Worm (Caenorhabditis elegans) whole organism, L1 larva: Measurements from ENCODE around the gene best-1.

Experiments used
- C16A3.4 ChIP-seq: fragments of 150-350 bp; optimal IDR thresholded peaks from 2 replicates; lab custom pipeline; 2014; ENCODE audit warnings: missing biosample characterization, missing genetic modification characterization
- C34B4.2 ChIP-seq: sonication (generic microtip); optimal IDR thresholded peaks from 2 replicates; lab custom pipeline; 2017; ENCODE audit warnings: mild to moderate bottlenecking, missing genetic modification characterization, missing compliant biosample characterization
- F16B12.6 ChIP-seq: fragments of 150-350 bp; optimal IDR thresholded peaks from 2 replicates; lab custom pipeline; 2014; ENCODE audit warnings: missing biosample characterization, missing genetic modification characterization
- aha-1 ChIP-seq: fragments of 150-350 bp; optimal IDR thresholded peaks from 2 replicates; lab custom pipeline; 2014; ENCODE audit warnings: missing biosample characterization, missing genetic modification characterization
- alr-1 ChIP-seq: fragments of 200-800 bp; sonication (Bioruptor generic); optimal IDR thresholded peaks from 2 replicates; lab custom pipeline; 2018; ENCODE audit warnings: borderline replicate concordance, mild to moderate bottlenecking, missing genetic modification characterization, missing compliant biosample characterization
- aly-2 ChIP-seq: fragments of 150-350 bp; optimal IDR thresholded peaks from 2 replicates; lab custom pipeline; 2014; ENCODE audit warnings: missing biosample characterization, missing genetic modification characterization
- ceh-63 ChIP-seq: fragments of 200-800 bp; sonication (Bioruptor generic); optimal IDR thresholded peaks from 2 replicates; lab custom pipeline; 2018; ENCODE audit warnings: mild to moderate bottlenecking, missing genetic modification characterization, missing compliant biosample characterization
- ceh-8 ChIP-seq: fragments of 200-800 bp; sonication (Bioruptor generic); optimal IDR thresholded peaks from 2 replicates; lab custom pipeline; 2018; ENCODE audit warnings: mild to moderate bottlenecking, missing genetic modification characterization, moderate library complexity, missing compliant biosample characterization
- ceh-82 ChIP-seq, 3 experiments: fragments of 150-350 bp in 1 of 3; sonication (generic microtip) in 2 of 3; optimal IDR thresholded peaks; 2 replicates each; lab custom pipeline; 2014 to 2017; ENCODE audit warnings: missing biosample characterization in 3 of 3, missing genetic modification characterization in 3 of 3
- ceh-88 ChIP-seq: fragments of 200-800 bp; sonication (Bioruptor generic); IDR thresholded peaks from 2 replicates; pipeline ENCODE4 v1.3.6; 2022; ENCODE audit warnings: missing genetic modification characterization, missing compliant biosample characterization
- ces-1 ChIP-seq: fragments of 150-350 bp; optimal IDR thresholded peaks from 2 replicates; lab custom pipeline; 2014; ENCODE audit warnings: missing biosample characterization, missing genetic modification reagents, missing genetic modification characterization
- dpl-1 ChIP-seq, 3 experiments: fragments of 150-350 bp in 2 of 3; sonication (generic microtip) in 1 of 3; optimal IDR thresholded peaks; 2 replicates each; lab custom pipeline; 2014 to 2017; ENCODE audit warnings: missing biosample characterization in 3 of 3, missing genetic modification characterization in 3 of 3, missing genetic modification reagents in 3 of 3
- dsc-1 ChIP-seq: sonication (generic microtip); optimal IDR thresholded peaks from 2 replicates; lab custom pipeline; 2016; ENCODE audit warnings: mild to moderate bottlenecking, missing genetic modification characterization, missing compliant biosample characterization
- efl-1 ChIP-seq, 4 experiments: fragments of 150-350 bp; optimal IDR thresholded peaks in 3 of 4; peaks in 1 of 4; 1 replicate in 1 of 4; 2 replicates in 3 of 4; lab custom pipeline; 2014; ENCODE audit warnings: missing biosample characterization in 2 of 4, missing genetic modification characterization in 2 of 4, missing genetic modification reagents in 2 of 4
- efl-3 ChIP-seq: fragments of 200-800 bp; sonication (Bioruptor generic); optimal IDR thresholded peaks from 2 replicates; lab custom pipeline; 2018; ENCODE audit warnings: mild to moderate bottlenecking, missing genetic modification characterization, missing compliant biosample characterization
- egl-27 ChIP-seq, 2 experiments: fragments of 150-350 bp in 1 of 2; sonication (generic microtip); optimal IDR thresholded peaks; 3 replicates each; lab custom pipeline; 2017 to 2018; ENCODE audit warnings: missing biosample characterization in 2 of 2, missing genetic modification characterization in 2 of 2, missing genetic modification reagents in 2 of 2
- hlh-17 ChIP-seq: fragments of 200-800 bp; sonication (Bioruptor generic); optimal IDR thresholded peaks from 2 replicates; lab custom pipeline; 2018; ENCODE audit warnings: missing genetic modification characterization, mild to moderate bottlenecking, missing compliant biosample characterization, moderate library complexity, borderline replicate concordance
- hlh-4 ChIP-seq: sonication (generic microtip); optimal IDR thresholded peaks from 2 replicates; lab custom pipeline; 2016; ENCODE audit warnings: mild to moderate bottlenecking, missing genetic modification characterization, missing compliant biosample characterization
- hpl-2 ChIP-seq: fragments of 150-350 bp; optimal IDR thresholded peaks from 2 replicates; lab custom pipeline; 2014; ENCODE audit warnings: missing biosample characterization, missing genetic modification reagents, missing genetic modification characterization
- isw-1 ChIP-seq: fragments of 200-800 bp; sonication (Bioruptor generic); IDR thresholded peaks from 2 replicates; pipeline ENCODE4 v1.3.6; 2022; ENCODE audit warnings: missing genetic modification characterization, missing compliant biosample characterization
- jun-1 ChIP-seq: fragments of 150-350 bp; optimal IDR thresholded peaks from 2 replicates; lab custom pipeline; 2014; ENCODE audit warnings: missing biosample characterization, missing genetic modification reagents, missing genetic modification characterization
- lir-3 ChIP-seq: sonication (generic microtip); optimal IDR thresholded peaks from 2 replicates; lab custom pipeline; 2016; ENCODE audit warnings: mild to moderate bottlenecking, missing genetic modification characterization, moderate library complexity, missing compliant biosample characterization; ENCODE audit not compliant: poor library complexity
- lsy-2 ChIP-seq, 2 experiments: fragments of 150-350 bp; optimal IDR thresholded peaks; 2 replicates each; lab custom pipeline; 2014; ENCODE audit warnings: missing biosample characterization in 2 of 2, missing genetic modification characterization in 2 of 2
- mep-1 ChIP-seq: fragments of 150-350 bp; optimal IDR thresholded peaks from 2 replicates; lab custom pipeline; 2014; ENCODE audit warnings: missing biosample characterization, missing genetic modification characterization
- nhr-11 ChIP-seq: fragments of 150-350 bp; optimal IDR thresholded peaks from 2 replicates; lab custom pipeline; 2014; ENCODE audit warnings: missing biosample characterization, missing genetic modification characterization
- nhr-12 ChIP-seq: sonication (generic microtip); optimal IDR thresholded peaks from 2 replicates; lab custom pipeline; 2017; ENCODE audit warnings: missing biosample characterization, missing genetic modification characterization
- nhr-19 ChIP-seq: fragments of 200-800 bp; sonication (Bioruptor generic); conservative IDR thresholded peaks from 2 replicates; pipeline ENCODE4 v1.3.6; 2022; ENCODE audit warnings: missing genetic modification characterization, missing compliant biosample characterization
- nhr-20 ChIP-seq: sonication (generic microtip); optimal IDR thresholded peaks from 2 replicates; lab custom pipeline; 2016; ENCODE audit warnings: mild to moderate bottlenecking, missing genetic modification characterization, missing compliant biosample characterization
- nhr-237 ChIP-seq: fragments of 150-350 bp; optimal IDR thresholded peaks from 2 replicates; lab custom pipeline; 2014; ENCODE audit warnings: missing biosample characterization, missing genetic modification characterization
- nhr-47 ChIP-seq: sonication (generic microtip); optimal IDR thresholded peaks from 2 replicates; lab custom pipeline; 2016; ENCODE audit warnings: mild to moderate bottlenecking, missing genetic modification characterization, moderate library complexity, missing compliant biosample characterization
- nhr-76 ChIP-seq: sonication (generic microtip); optimal IDR thresholded peaks from 2 replicates; lab custom pipeline; 2017; ENCODE audit warnings: missing biosample characterization, missing genetic modification characterization
- nhr-85 ChIP-seq: sonication (generic microtip); peaks from one replicate; lab custom pipeline; 2016; ENCODE audit warnings: missing genetic modification characterization, inconsistent platforms, missing compliant biosample characterization
- nhr-90 ChIP-seq: sonication (generic microtip); optimal IDR thresholded peaks from 2 replicates; lab custom pipeline; 2016; ENCODE audit warnings: mild to moderate bottlenecking, missing genetic modification characterization, missing compliant biosample characterization; ENCODE audit not compliant: poor library complexity
- pqm-1 ChIP-seq: sonication (generic microtip); optimal IDR thresholded peaks from 3 replicates; lab custom pipeline; 2017; ENCODE audit warnings: missing biosample characterization, missing genetic modification characterization
- skn-1 ChIP-seq: fragments of 150-350 bp; optimal IDR thresholded peaks from 2 replicates; lab custom pipeline; 2014; ENCODE audit warnings: missing biosample characterization, missing genetic modification characterization
- snpc-4 ChIP-seq: fragments of 150-350 bp; optimal IDR thresholded peaks from 2 replicates; lab custom pipeline; 2014; ENCODE audit warnings: missing biosample characterization, missing genetic modification characterization
- sox-4 ChIP-seq: sonication (generic microtip); optimal IDR thresholded peaks from 2 replicates; lab custom pipeline; 2016; ENCODE audit warnings: missing genetic modification characterization, missing compliant biosample characterization
- sptf-1 ChIP-seq: fragments of 150-350 bp; optimal IDR thresholded peaks from 2 replicates; lab custom pipeline; 2014; ENCODE audit warnings: missing biosample characterization, missing genetic modification characterization
- swsn-7 ChIP-seq: sonication (generic microtip); optimal IDR thresholded peaks from 2 replicates; lab custom pipeline; 2016; ENCODE audit warnings: missing genetic modification characterization, missing compliant biosample characterization
- unc-30 ChIP-seq: sonication (generic microtip); optimal IDR thresholded peaks from 2 replicates; lab custom pipeline; 2017; ENCODE audit warnings: missing biosample characterization, missing genetic modification characterization
- unc-62 ChIP-seq: fragments of 150-350 bp; optimal IDR thresholded peaks from 2 replicates; lab custom pipeline; 2014; ENCODE audit warnings: missing biosample characterization, missing genetic modification reagents, missing genetic modification characterization
- unc-98 ChIP-seq: fragments of 200-800 bp; sonication (Bioruptor generic); IDR thresholded peaks from 2 replicates; pipeline ENCODE4 v1.3.6; 2022; ENCODE audit warnings: missing genetic modification characterization, missing compliant biosample characterization
- vab-15 ChIP-seq: sonication (generic microtip); optimal IDR thresholded peaks from 2 replicates; lab custom pipeline; 2017; ENCODE audit warnings: missing genotype, mild to moderate bottlenecking, missing genetic modification characterization, missing compliant biosample characterization
- xbp-1 ChIP-seq: sonication (generic microtip); optimal IDR thresholded peaks from 2 replicates; lab custom pipeline; 2016; ENCODE audit warnings: missing genetic modification characterization, missing compliant biosample characterization
- zip-4 ChIP-seq: fragments of 200-800 bp; sonication (Bioruptor generic); optimal IDR thresholded peaks from 2 replicates; lab custom pipeline; 2018; ENCODE audit warnings: mild to moderate bottlenecking, missing genetic modification characterization, moderate library complexity, missing compliant biosample characterization
- ztf-11 ChIP-seq, 2 experiments: sonication (generic microtip); optimal IDR thresholded peaks; 2 replicates each; lab custom pipeline; 2016 to 2017; ENCODE audit warnings: missing genetic modification characterization in 2 of 2, missing biosample characterization in 1 of 2, missing compliant biosample characterization in 1 of 2
- ztf-4 ChIP-seq: fragments of 150-350 bp; optimal IDR thresholded peaks from 2 replicates; lab custom pipeline; 2014; ENCODE audit warnings: missing biosample characterization, missing genetic modification characterization

The best-1 gene

ce11 chrIV:13107359-13107758 lies 2.2 kb downstream of the best-1 start, which contains the start of gene B0564.2:
Gene B0564.2, plus strand, starts transcription at chrIV:13107659.
- TF ChIP-seq nhr-76 (no peak), nhr-20 (no peak), lir-3 (tag; lab: Kevin White, UChicago) (no peak), nhr-19 (GFP tag; lab: Robert Waterston, UW) (no peak), sptf-1 (no peak), ceh-82 (tag; optimal IDR thresholded peaks at IDR 0.05; lab: Kevin White, UChicago) (no peak), mep-1 (no peak), efl-1 (optimal IDR thresholded peaks at IDR 0.05; lab: Kevin White, UChicago) (no peak), efl-1 (GFP tag; optimal IDR thresholded peaks at IDR 0.05 in 1 of 2; lab: Kevin White, UChicago) (no peak), ceh-88 (GFP tag; lab: Robert Waterston, UW) (no peak), nhr-11 (no peak), dpl-1 (GFP tag; optimal IDR thresholded peaks at IDR 0.05; lab: Kevin White, UChicago) (no peak), C16A3.4 (tag; lab: Kevin White, UChicago) (no peak), hlh-17 (no peak)

ce11 chrIV:13104900-13105299 lies 4.7 kb downstream of the best-1 start, which contains the start of gene rde-11:
Gene rde-11, plus strand, starts transcription at chrIV:13105200.
- TF ChIP-seq unc-62 (no peak), ceh-63 (GFP tag; lab: Kevin White, UChicago) (no peak), jun-1 (tag; lab: Kevin White, UChicago) (no peak), unc-30 (no peak), aly-2 (tag; lab: Kevin White, UChicago) (no peak), mep-1 (no peak), pqm-1 (no peak), dsc-1 (tag; lab: Kevin White, UChicago) (no peak)

ce11 chrIV:13100415-13100814 lies 9.2 kb downstream of the best-1 start, which contains the start of gene fask-1:
Gene fask-1, plus strand, starts transcription at chrIV:13100715.
- TF ChIP-seq xbp-1 (tag; lab: Kevin White, UChicago) (no peak), nhr-12 (tag; lab: Kevin White, UChicago) (no peak), alr-1 (no peak), nhr-85 (no peak), nhr-90 (tag; lab: Kevin White, UChicago) (no peak), nhr-237 (tag; lab: Kevin White, UChicago) (no peak), C34B4.2 (tag; lab: Kevin White, UChicago) (no peak), ces-1 (GFP tag; lab: Kevin White, UChicago) (no peak), hpl-2 (GFP tag; lab: Kevin White, UChicago) (no peak), nhr-20 (no peak), egl-27 (tag; optimal IDR thresholded peaks at IDR 0.05; lab: Kevin White, UChicago) (no peak), dsc-1 (tag; lab: Kevin White, UChicago) (no peak), vab-15 (tag; lab: Kevin White, UChicago) (no peak), sox-4 (tag; lab: Kevin White, UChicago) (no peak), hlh-4 (tag; lab: Kevin White, UChicago) (no peak), F16B12.6 (tag; lab: Kevin White, UChicago) (no peak), swsn-7 (tag; lab: Kevin White, UChicago) (no peak)

- TF ChIP-seq efl-1 (optimal IDR thresholded peaks at IDR 0.05; lab: Kevin White, UChicago) (peak; percentile 82 to 84), efl-1 (GFP tag; optimal IDR thresholded peaks at IDR 0.05 in 1 of 2; lab: Kevin White, UChicago) (peak; percentile 82 to 97), pqm-1 (no peak), zip-4 (GFP tag; lab: Kevin White, UChicago) (peak; percentile 18), dpl-1 (GFP tag; optimal IDR thresholded peaks at IDR 0.05; lab: Kevin White, UChicago) (peak; percentile 73 to 84 (median 79)), ztf-4 (tag; lab: Kevin White, UChicago) (no peak), swsn-7 (tag; lab: Kevin White, UChicago) (peak; percentile 74), snpc-4 (tag; lab: Kevin White, UChicago) (peak; percentile 57), nhr-11 (peak; percentile 33), lsy-2 (tag; optimal IDR thresholded peaks at IDR 0.05; lab: Kevin White, UChicago) (peak; percentile 89 to 90), efl-3 (GFP tag; lab: Kevin White, UChicago) (no peak), alr-1 (no peak), skn-1 (tag; lab: Kevin White, UChicago) (peak; percentile 86), ztf-11 (tag; optimal IDR thresholded peaks at IDR 0.05; lab: Kevin White, UChicago) (no peak), nhr-47 (tag; lab: Kevin White, UChicago) (peak; percentile 85), unc-98 (GFP tag; lab: Robert Waterston, UW) (no peak), aha-1 (no peak), ceh-8 (GFP tag; lab: Kevin White, UChicago) (no peak), isw-1 (GFP tag; lab: Robert Waterston, UW) (peak; percentile 79)
Measured at ce11 chrIV:13098652-13099051, 10.9 kb downstream of the best-1 start, which contains the start of the genes dli-1, tin-9.2 and exos-4.1. Gene dli-1, minus strand, starts transcription at chrIV:13098792. Gene tin-9.2, plus strand, starts transcription at chrIV:13098995. Gene exos-4.1, plus strand, starts transcription at chrIV:13098999.
